Worm (Caenorhabditis elegans): ENCODE results near the gene bris-1.

ce11 chrIV:3805219-3805618 lies 13.9 kb downstream of the bris-1 start, which contains the start of gene fbxc-47:
- TF ChIP-seq nhr-77 (tag; optimal IDR thresholded peaks at IDR 0.05) = no peak
- TF ChIP-seq elt-1 (tag; optimal IDR thresholded peaks at IDR 0.05) = no peak
- TF ChIP-seq nhr-11 (tag; optimal IDR thresholded peaks at IDR 0.05) = no peak
- TF ChIP-seq ceh-16 (tag; optimal IDR thresholded peaks at IDR 0.05) = no peak
- TF ChIP-seq fos-1 (tag; optimal IDR thresholded peaks at IDR 0.05) = no peak
- no peak for TF ChIP-seq pqm-1 (tag; optimal IDR thresholded peaks at IDR 0.05)
- no peak for TF ChIP-seq egl-5 (tag; optimal IDR thresholded peaks at IDR 0.05)
- TF ChIP-seq ZK546.5 (tag; optimal IDR thresholded peaks at IDR 0.05) = no peak
- no peak for TF ChIP-seq aly-2 (tag; optimal IDR thresholded peaks at IDR 0.05)
- TF ChIP-seq mdl-1 (tag; optimal IDR thresholded peaks at IDR 0.05) = no peak
- no peak for TF ChIP-seq ceh-9 (tag; optimal IDR thresholded peaks at IDR 0.05)
